Worm (Caenorhabditis elegans) whole organism, L2 larva: ENCODE data around the gene srp-3.

Experiments used
- C34F6.9 ChIP-seq: fragments of 150-350 bp; optimal IDR thresholded peaks from 2 replicates; lab custom pipeline; 2014; ENCODE audit warnings: missing biosample characterization, missing genetic modification characterization
- F13H6.1 ChIP-seq: sonication (generic microtip); optimal IDR thresholded peaks from 2 replicates; lab custom pipeline; 2016; ENCODE audit warnings: missing genetic modification characterization, missing compliant biosample characterization
- R02D3.7 ChIP-seq: fragments of 150-350 bp; optimal IDR thresholded peaks from 2 replicates; lab custom pipeline; 2014; ENCODE audit warnings: missing biosample characterization, missing genetic modification characterization
- Y55F3AM.14 ChIP-seq: fragments of 200-800 bp; sonication (Bioruptor generic); optimal IDR thresholded peaks from 2 replicates; lab custom pipeline; 2018; ENCODE audit warnings: mild to moderate bottlenecking, missing genetic modification characterization, missing compliant biosample characterization
- ZK546.5 ChIP-seq: sonication (generic microtip); optimal IDR thresholded peaks from 2 replicates; lab custom pipeline; 2017; ENCODE audit warnings: missing biosample characterization, missing genetic modification characterization
- alr-1 ChIP-seq: fragments of 150-350 bp; optimal IDR thresholded peaks from 2 replicates; lab custom pipeline; 2014; ENCODE audit warnings: missing biosample characterization, missing genetic modification characterization
- aly-2 ChIP-seq: fragments of 150-350 bp; optimal IDR thresholded peaks from 2 replicates; lab custom pipeline; 2014; ENCODE audit warnings: missing biosample characterization, missing genetic modification characterization
- ama-1 ChIP-seq: fragments of 150-350 bp; optimal IDR thresholded peaks from 2 replicates; lab custom pipeline; 2018; ENCODE audit warnings: inconsistent platforms
- ceh-16 ChIP-seq: fragments of 150-350 bp; optimal IDR thresholded peaks from 2 replicates; lab custom pipeline; 2014; ENCODE audit warnings: missing biosample characterization, missing genetic modification characterization
- ceh-82 ChIP-seq: fragments of 150-350 bp; optimal IDR thresholded peaks from 2 replicates; lab custom pipeline; 2014; ENCODE audit warnings: missing biosample characterization, missing genetic modification characterization
- crh-2 ChIP-seq: sonication (generic microtip); optimal IDR thresholded peaks from 2 replicates; lab custom pipeline; 2017; ENCODE audit warnings: missing biosample characterization, missing genetic modification characterization
- dmd-4 ChIP-seq: sonication (generic microtip); optimal IDR thresholded peaks from 2 replicates; lab custom pipeline; 2017; ENCODE audit warnings: missing biosample characterization, missing genetic modification characterization
- egl-27 ChIP-seq: sonication (generic microtip); optimal IDR thresholded peaks from 3 replicates; lab custom pipeline; 2017; ENCODE audit warnings: missing biosample characterization, missing genetic modification reagents, missing genetic modification characterization
- elt-1 ChIP-seq: fragments of 150-350 bp; optimal IDR thresholded peaks from 2 replicates; lab custom pipeline; 2014; ENCODE audit warnings: missing biosample characterization, missing genetic modification characterization
- fos-1 ChIP-seq: fragments of 150-350 bp; optimal IDR thresholded peaks from 2 replicates; lab custom pipeline; 2014; ENCODE audit warnings: missing biosample characterization, missing genetic modification characterization
- gmeb-1 ChIP-seq: fragments of 150-350 bp; optimal IDR thresholded peaks from 2 replicates; lab custom pipeline; 2014; ENCODE audit warnings: missing biosample characterization, missing genetic modification characterization
- lin-11 ChIP-seq: fragments of 150-350 bp; sonication (generic microtip); optimal IDR thresholded peaks from 2 replicates; lab custom pipeline; 2014; ENCODE audit warnings: missing biosample characterization, missing genetic modification characterization, inconsistent platforms, mixed read lengths
- lin-13 ChIP-seq: fragments of 150-350 bp; optimal IDR thresholded peaks from 2 replicates; lab custom pipeline; 2014; ENCODE audit warnings: missing biosample characterization, missing genetic modification reagents, missing genetic modification characterization
- lin-39 ChIP-seq: fragments of 150-350 bp; optimal IDR thresholded peaks from 2 replicates; lab custom pipeline; 2014; ENCODE audit warnings: missing biosample characterization, missing genetic modification reagents, missing genetic modification characterization
- lsy-2 ChIP-seq, 2 experiments: fragments of 150-350 bp in 1 of 2; sonication (generic microtip) in 1 of 2; optimal IDR thresholded peaks; 2 replicates each; lab custom pipeline; 2014 to 2017; ENCODE audit warnings: missing biosample characterization in 2 of 2, missing genetic modification characterization in 2 of 2
- mab-5 ChIP-seq: fragments of 150-350 bp; optimal IDR thresholded peaks from 2 replicates; lab custom pipeline; 2014; ENCODE audit warnings: missing biosample characterization, missing genetic modification characterization
- mbf-1 ChIP-seq: sonication (generic microtip); optimal IDR thresholded peaks from 2 replicates; lab custom pipeline; 2017; ENCODE audit warnings: missing biosample characterization, missing genetic modification characterization
- mdl-1 ChIP-seq, 2 experiments: fragments of 150-350 bp in 1 of 2; sonication (generic microtip) in 1 of 2; optimal IDR thresholded peaks; 2 replicates each; lab custom pipeline; 2017; ENCODE audit warnings: missing biosample characterization in 2 of 2, missing genetic modification characterization in 2 of 2
- nhr-10 ChIP-seq: sonication (generic microtip); optimal IDR thresholded peaks from 2 replicates; lab custom pipeline; 2017; ENCODE audit warnings: missing biosample characterization, missing genetic modification characterization
- nhr-11 ChIP-seq: fragments of 150-350 bp; optimal IDR thresholded peaks from 2 replicates; lab custom pipeline; 2014; ENCODE audit warnings: missing biosample characterization, missing genetic modification characterization
- nhr-12 ChIP-seq: fragments of 150-350 bp; optimal IDR thresholded peaks from 2 replicates; lab custom pipeline; 2014; ENCODE audit warnings: missing biosample characterization, missing genetic modification characterization
- nhr-129 ChIP-seq: fragments of 150-350 bp; optimal IDR thresholded peaks from 2 replicates; lab custom pipeline; 2014; ENCODE audit warnings: missing biosample characterization, missing genetic modification characterization
- nhr-21 ChIP-seq: fragments of 150-350 bp; optimal IDR thresholded peaks from 2 replicates; lab custom pipeline; 2014; ENCODE audit warnings: missing biosample characterization, missing genetic modification characterization
- nhr-23 ChIP-seq: fragments of 150-350 bp; optimal IDR thresholded peaks from 2 replicates; lab custom pipeline; 2014; ENCODE audit warnings: missing biosample characterization, missing genetic modification reagents, missing genetic modification characterization
- nhr-237 ChIP-seq: fragments of 150-350 bp; optimal IDR thresholded peaks from 2 replicates; lab custom pipeline; 2014; ENCODE audit warnings: missing biosample characterization, missing genetic modification characterization
- nhr-25 ChIP-seq: fragments of 150-350 bp; sonication (generic microtip); optimal IDR thresholded peaks from 3 replicates; lab custom pipeline; 2014; ENCODE audit warnings: missing biosample characterization, missing genetic modification characterization
- nhr-6 ChIP-seq: fragments of 150-350 bp; optimal IDR thresholded peaks from 2 replicates; lab custom pipeline; 2014; ENCODE audit warnings: missing biosample characterization, missing genetic modification characterization
- nhr-77 ChIP-seq: fragments of 150-350 bp; optimal IDR thresholded peaks from 2 replicates; lab custom pipeline; 2014; ENCODE audit warnings: missing biosample characterization, missing genetic modification characterization
- peb-1 ChIP-seq: fragments of 150-350 bp; optimal IDR thresholded peaks from 2 replicates; lab custom pipeline; 2014; ENCODE audit warnings: missing biosample characterization, missing genetic modification characterization
- sem-4 ChIP-seq: fragments of 150-350 bp; optimal IDR thresholded peaks from 2 replicates; lab custom pipeline; 2014; ENCODE audit warnings: missing biosample characterization, missing genetic modification reagents, missing genetic modification characterization
- skn-1 ChIP-seq: sonication (generic microtip); optimal IDR thresholded peaks from 2 replicates; lab custom pipeline; 2017; ENCODE audit warnings: missing biosample characterization, missing genetic modification characterization
- sma-3 ChIP-seq: sonication (generic microtip); optimal IDR thresholded peaks from 2 replicates; lab custom pipeline; 2016; ENCODE audit warnings: missing genetic modification reagents, missing genetic modification characterization, missing compliant biosample characterization
- snpc-4 ChIP-seq: fragments of 150-350 bp; optimal IDR thresholded peaks from 2 replicates; lab custom pipeline; 2014; ENCODE audit warnings: missing biosample characterization, missing genetic modification characterization
- unc-39 ChIP-seq: fragments of 150-350 bp; optimal IDR thresholded peaks from 2 replicates; lab custom pipeline; 2014; ENCODE audit warnings: missing biosample characterization, missing genetic modification characterization
- unc-55 ChIP-seq: fragments of 150-350 bp; sonication (generic microtip); optimal IDR thresholded peaks from 3 replicates; lab custom pipeline; 2014; ENCODE audit warnings: missing biosample characterization, missing genetic modification reagents, missing genetic modification characterization
- unc-62 ChIP-seq: fragments of 150-350 bp; optimal IDR thresholded peaks from 2 replicates; lab custom pipeline; 2014; ENCODE audit warnings: missing biosample characterization, missing genetic modification reagents, missing genetic modification characterization
- zag-1 ChIP-seq: fragments of 150-350 bp; optimal IDR thresholded peaks from 2 replicates; lab custom pipeline; 2014; ENCODE audit warnings: missing biosample characterization, missing genetic modification characterization
- ztf-1 ChIP-seq: fragments of 200-800 bp; sonication (Bioruptor generic); conservative IDR thresholded peaks from 2 replicates; pipeline ENCODE4 v1.3.6; 2022; ENCODE audit warnings: missing genetic modification characterization, missing compliant biosample characterization
- ztf-4 ChIP-seq: fragments of 150-350 bp; optimal IDR thresholded peaks from 2 replicates; lab custom pipeline; 2014; ENCODE audit warnings: missing biosample characterization, missing genetic modification characterization

srp-3 gene

ce11 chrV:1868596-1869263, 39.9 kb upstream of the srp-3 start, which contains the start of gene knl-3 (continued):
- TF ChIP-seq C34F6.9 (tag; lab: Kevin White, UChicago) (peak; percentile 93), unc-39 (tag; lab: Kevin White, UChicago) (no peak), ztf-1 (GFP tag; lab: Robert Waterston, UW) (no peak), egl-27 (tag; lab: Kevin White, UChicago) (peak; percentile 62), peb-1 (tag; lab: Kevin White, UChicago) (no peak), nhr-10 (peak; percentile 70), gmeb-1 (peak; percentile 97), unc-62 (no peak), nhr-6 (tag; lab: Kevin White, UChicago) (peak; percentile 19), mdl-1 (tag; optimal IDR thresholded peaks at IDR 0.05; lab: Kevin White, UChicago) (peak in 1 of 2 experiments; percentile 41), elt-1 (tag; lab: Kevin White, UChicago) (no peak), lin-39 (tag; lab: Kevin White, UChicago) (no peak), ceh-82 (tag; lab: Kevin White, UChicago) (no peak), aly-2 (no peak), ama-1 (no peak), ceh-16 (peak; percentile 76), Y55F3AM.14 (GFP tag; lab: Kevin White, UChicago) (peak; percentile 47)

ce11 chrV:1869682-1870081, 39.0 kb upstream of the srp-3 start, which contains the start of gene T10B5.3:
TSS of gene T10B5.3 (minus strand) at chrV:1869782.
- TF ChIP-seq Y55F3AM.14 (GFP tag; lab: Kevin White, UChicago) (no peak), ama-1 (no peak), ceh-16 (no peak), dmd-4 (no peak), nhr-77 (tag; lab: Kevin White, UChicago) (no peak)

- TF ChIP-seq ztf-4, result no peak
- no peak for TF ChIP-seq fos-1 (tag; lab: Kevin White, UChicago)
- no peak for TF ChIP-seq ama-1
- no peak for TF ChIP-seq nhr-10
- TF ChIP-seq nhr-129 (tag; lab: Kevin White, UChicago), result no peak
- no peak for TF ChIP-seq lsy-2 (tag; optimal IDR thresholded peaks at IDR 0.05; lab: Kevin White, UChicago)
- TF ChIP-seq C34F6.9 (tag; lab: Kevin White, UChicago), result no peak
- no peak for TF ChIP-seq unc-62
- TF ChIP-seq nhr-21, result no peak
- TF ChIP-seq F13H6.1 (tag; lab: Kevin White, UChicago), result no peak
- no peak for TF ChIP-seq nhr-237
- TF ChIP-seq ceh-82 (tag; lab: Kevin White, UChicago), result no peak
- no peak for TF ChIP-seq ZK546.5
- no peak for TF ChIP-seq nhr-6 (tag; lab: Kevin White, UChicago)
- no peak for TF ChIP-seq lin-11
- no peak for TF ChIP-seq unc-55
- no peak for TF ChIP-seq sem-4 (tag; lab: Kevin White, UChicago)
- no peak for TF ChIP-seq peb-1 (tag; lab: Kevin White, UChicago)
- no peak for TF ChIP-seq unc-39 (tag; lab: Kevin White, UChicago)
- TF ChIP-seq, all 48 proteins: peak for 0
Measured at ce11 chrV:1870515-1870940, 38.1 kb upstream of the srp-3 start.

- TF ChIP-seq lin-13 (GFP tag; lab: Kevin White, UChicago), result peak; percentile 94
- TF ChIP-seq mab-5 (tag; lab: Kevin White, UChicago), result peak; percentile 66
- peak; percentile 40 for TF ChIP-seq ztf-4
- peak; percentile 65 for TF ChIP-seq snpc-4 (tag; lab: Kevin White, UChicago)
- no peak for TF ChIP-seq R02D3.7 (tag; lab: Kevin White, UChicago)
- no peak for TF ChIP-seq nhr-23 (tag; lab: Kevin White, UChicago)
- no peak for TF ChIP-seq ama-1
- TF ChIP-seq skn-1, result peak; percentile 10
- TF ChIP-seq nhr-11, result no peak
- TF ChIP-seq sem-4 (tag; lab: Kevin White, UChicago), result peak; percentile 71
- TF ChIP-seq nhr-6 (tag; lab: Kevin White, UChicago), result peak; percentile 51
- no peak for TF ChIP-seq dmd-4
- peak; percentile 98 for TF ChIP-seq C34F6.9 (tag; lab: Kevin White, UChicago)
- no peak for TF ChIP-seq alr-1 (tag; lab: Kevin White, UChicago)
- TF ChIP-seq gmeb-1, result peak; percentile 67
- TF ChIP-seq mbf-1 (tag; lab: Kevin White, UChicago), result no peak
- TF ChIP-seq nhr-12 (tag; lab: Kevin White, UChicago), result no peak
- peak; percentile 54 to 91 for TF ChIP-seq lsy-2 (tag; optimal IDR thresholded peaks at IDR 0.05; lab: Kevin White, UChicago)
- TF ChIP-seq unc-55, result peak; percentile 97
- peak; percentile 84 for TF ChIP-seq lin-11
- peak; percentile 75 for TF ChIP-seq egl-27 (tag; lab: Kevin White, UChicago)
- peak; percentile 67 for TF ChIP-seq nhr-21
- TF ChIP-seq crh-2 (tag; lab: Kevin White, UChicago), result peak; percentile 93
- peak in 1 of 2 experiments; percentile 80 for TF ChIP-seq mdl-1 (tag; optimal IDR thresholded peaks at IDR 0.05; lab: Kevin White, UChicago)
- TF ChIP-seq fos-1 (tag; lab: Kevin White, UChicago), result peak; percentile 84
- no peak for TF ChIP-seq nhr-10
- TF ChIP-seq F13H6.1 (tag; lab: Kevin White, UChicago), result peak; percentile 87
- peak; percentile 93 for TF ChIP-seq nhr-129 (tag; lab: Kevin White, UChicago)
- TF ChIP-seq nhr-25 (tag; lab: Kevin White, UChicago), result peak; percentile 26
- no peak for TF ChIP-seq ceh-82 (tag; lab: Kevin White, UChicago)
- peak; percentile 96 for TF ChIP-seq zag-1
- no peak for TF ChIP-seq ceh-16
- peak; percentile 65 for TF ChIP-seq sma-3 (GFP tag; lab: Kevin White, UChicago)
- no peak for TF ChIP-seq aly-2
Measured at ce11 chrV:1871768-1872296, 36.8 kb upstream of the srp-3 start, which contains the start of the genes T10B5.4 and cct-7. TSS of gene T10B5.4 (minus strand) at chrV:1871807. TSS of gene cct-7 (plus strand) at chrV:1872246.
